Worm (Caenorhabditis elegans) whole organism, L2 larva: ENCODE results near the gene C06C6.8.

Experiments used
- nhr-11 ChIP-seq: fragments of 150-350 bp; optimal IDR thresholded peaks from 2 replicates; lab custom pipeline; 2014; ENCODE audit warnings: missing biosample characterization, missing genetic modification characterization
- nhr-237 ChIP-seq: fragments of 150-350 bp; optimal IDR thresholded peaks from 2 replicates; lab custom pipeline; 2014; ENCODE audit warnings: missing biosample characterization, missing genetic modification characterization
- zag-1 ChIP-seq: fragments of 150-350 bp; optimal IDR thresholded peaks from 2 replicates; lab custom pipeline; 2014; ENCODE audit warnings: missing biosample characterization, missing genetic modification characterization

- TF ChIP-seq nhr-11 (tag; lab: Kevin White, UChicago) = no peak
- TF ChIP-seq zag-1 = no peak
- no peak for TF ChIP-seq nhr-237
Measured at ce11 chrV:16045837-16046236, 48.9 kb downstream of the C06C6.8 start, which contains the start of gene T10C6.15.
